Fruit fly (Drosophila melanogaster): ENCODE measurements around the gene Sgt1.

The Sgt1 gene

DNA sequence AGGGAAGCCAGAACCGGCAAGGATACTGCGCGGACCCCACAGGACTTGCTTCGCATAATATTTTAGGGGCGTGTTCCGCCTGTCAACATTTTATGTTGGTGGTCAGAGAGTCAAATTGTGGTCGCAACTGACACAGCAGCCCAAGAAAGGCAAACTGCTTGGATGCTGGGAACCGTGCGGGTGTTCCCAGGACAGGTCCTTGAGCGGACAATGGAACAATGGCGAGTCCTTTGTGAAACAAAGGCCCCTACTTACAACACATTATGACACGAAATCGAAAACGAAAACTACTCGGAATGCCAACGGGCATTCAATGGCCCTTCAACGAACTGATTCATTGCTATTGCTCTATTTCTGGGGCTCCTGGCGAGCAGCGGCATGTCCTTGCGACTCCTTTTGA is 20.8 kb downstream of the Sgt1 start:
- TF ChIP-seq fd96Ca (GFP tag; IDR thresholded peaks at IDR 0.05) (no peak), CG9948 (tag; optimal IDR thresholded peaks at IDR 0.05) (no peak), Pif1B (GFP tag; optimal IDR thresholded peaks at IDR 0.05) (no peak), D1 (tag; optimal IDR thresholded peaks at IDR 0.05) (no peak), EcR (GFP tag; optimal IDR thresholded peaks at IDR 0.05) (no peak), CG12605 (GFP tag; IDR thresholded peaks at IDR 0.05) (no peak), Pif1A (GFP tag; optimal IDR thresholded peaks at IDR 0.05) (no peak), CG15710 (tag; optimal IDR thresholded peaks at IDR 0.05) (no peak), CG13204 (GFP tag; optimal IDR thresholded peaks at IDR 0.05) (no peak), CG14655 (GFP tag; optimal IDR thresholded peaks at IDR 0.05) (no peak), CG10348 (GFP tag; IDR thresholded peaks at IDR 0.05) (no peak), Ets98B (GFP tag; IDR thresholded peaks at IDR 0.05) (no peak), CG4496 (GFP tag; IDR thresholded peaks at IDR 0.05) (no peak), CG32121 (GFP tag; IDR thresholded peaks at IDR 0.05) (no peak)

DNA sequence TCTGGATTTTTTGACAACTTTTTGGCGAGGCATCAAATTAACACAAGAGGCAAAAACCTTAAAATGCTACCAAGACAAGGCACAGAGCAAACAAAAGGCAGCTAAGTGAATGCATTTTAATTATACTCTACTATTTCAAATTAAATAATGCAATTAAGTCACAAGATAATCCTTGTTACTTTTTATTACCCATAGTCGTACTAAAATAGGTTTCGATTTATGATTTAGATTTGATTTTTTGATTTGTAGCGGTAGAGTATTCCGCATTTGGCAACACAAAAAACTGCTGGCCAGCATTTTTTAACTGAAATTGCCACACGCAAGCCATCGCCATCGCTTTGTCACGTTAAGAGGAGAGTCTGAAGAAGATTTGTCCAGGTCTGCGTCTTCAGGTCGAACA is 22.3 kb downstream of the Sgt1 start:
- TF ChIP-seq CG13204 (GFP tag; optimal IDR thresholded peaks at IDR 0.05) (no peak), EcR (GFP tag; optimal IDR thresholded peaks at IDR 0.05) (no peak), Snoo (tag; optimal IDR thresholded peaks at IDR 0.05) (peak; percentile 13), rn (GFP tag; IDR thresholded peaks at IDR 0.05) (no peak), CG34367 (tag; optimal IDR thresholded peaks at IDR 0.05) (no peak), D1 (tag; optimal IDR thresholded peaks at IDR 0.05) (no peak), CG8159 (tag; optimal IDR thresholded peaks at IDR 0.05) (no peak)

DNA sequence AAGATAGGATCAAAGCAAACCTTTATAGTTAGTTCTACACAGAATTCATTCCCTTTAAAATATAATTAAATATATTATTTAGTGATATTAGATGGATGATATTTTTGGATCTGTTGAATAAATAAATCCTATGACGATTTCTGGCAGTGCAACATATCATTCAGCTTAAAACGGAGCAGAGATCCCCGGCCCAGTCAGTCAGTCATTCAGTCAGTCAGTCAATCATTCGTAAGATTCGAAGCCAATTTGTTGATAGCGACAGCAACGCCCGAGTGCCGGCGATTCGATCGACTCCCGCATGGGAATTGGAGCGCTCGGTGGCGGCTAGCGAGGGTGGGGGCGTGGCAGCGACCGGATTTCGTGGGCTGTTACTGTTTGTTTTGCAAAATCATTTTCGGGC is 25.1 kb downstream of the Sgt1 start:
- no peak for TF ChIP-seq rn (GFP tag; IDR thresholded peaks at IDR 0.05)
- no peak for TF ChIP-seq fd96Ca (GFP tag; IDR thresholded peaks at IDR 0.05)
- TF ChIP-seq CG14655 (GFP tag; optimal IDR thresholded peaks at IDR 0.05): no peak
- TF ChIP-seq gl (tag; optimal IDR thresholded peaks at IDR 0.05): no peak
- no peak for TF ChIP-seq CG17806 (tag; optimal IDR thresholded peaks at IDR 0.05)
- no peak for TF ChIP-seq Snoo (tag; optimal IDR thresholded peaks at IDR 0.05)
- TF ChIP-seq CG32121 (GFP tag; IDR thresholded peaks at IDR 0.05): no peak
- TF ChIP-seq Pif1B (GFP tag; optimal IDR thresholded peaks at IDR 0.05): no peak
- TF ChIP-seq CG12605 (GFP tag; IDR thresholded peaks at IDR 0.05): no peak
- TF ChIP-seq CG15710 (tag; optimal IDR thresholded peaks at IDR 0.05): no peak
- TF ChIP-seq CG8159 (tag; optimal IDR thresholded peaks at IDR 0.05): no peak
- no peak for TF ChIP-seq Ets98B (GFP tag; IDR thresholded peaks at IDR 0.05)
- no peak for TF ChIP-seq Pif1A (GFP tag; optimal IDR thresholded peaks at IDR 0.05)
- no peak for TF ChIP-seq CG4496 (GFP tag; IDR thresholded peaks at IDR 0.05)
- no peak for TF ChIP-seq CG8301 (tag; optimal IDR thresholded peaks at IDR 0.05)
- TF ChIP-seq CG10348 (GFP tag; IDR thresholded peaks at IDR 0.05): no peak
- TF ChIP-seq CG9948 (tag; optimal IDR thresholded peaks at IDR 0.05): no peak

DNA sequence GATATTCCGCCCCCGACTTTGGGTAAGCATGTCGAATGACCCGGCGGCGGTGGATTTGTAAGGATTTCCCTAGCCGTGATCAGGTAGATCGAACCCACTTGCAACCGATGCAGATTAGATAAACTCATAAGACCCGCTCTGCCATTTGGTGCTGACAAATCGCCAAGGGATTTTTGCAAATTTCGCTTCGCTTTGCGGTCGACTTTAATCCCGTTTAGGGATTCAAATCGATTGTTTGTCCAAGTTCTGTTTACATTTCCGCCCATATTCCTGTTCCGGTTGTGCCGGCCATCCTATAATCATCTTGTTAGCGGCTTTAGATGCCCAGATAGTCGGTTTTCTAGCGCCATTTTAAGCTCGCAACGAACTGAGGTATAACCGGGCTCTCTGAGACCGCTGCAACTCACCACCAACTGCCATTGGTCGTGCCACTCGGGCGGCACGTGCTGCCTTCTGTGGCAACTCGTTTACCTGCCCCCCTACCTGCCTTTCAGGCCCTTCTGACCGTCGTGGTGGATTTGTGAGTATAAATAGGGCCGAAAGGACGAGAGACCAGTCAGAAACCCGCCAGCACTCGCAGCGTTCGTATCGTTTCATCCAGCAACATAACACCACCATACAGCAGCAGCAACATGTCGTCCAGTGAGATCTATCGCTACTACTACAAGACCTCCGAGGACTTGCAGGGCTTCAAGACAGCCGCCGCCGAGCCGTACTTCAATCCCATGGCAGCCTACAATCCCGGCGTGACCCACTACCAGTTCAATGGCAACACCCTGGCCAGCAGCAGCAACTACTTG is 27.4 kb downstream of the Sgt1 start, which contains the start of gene ato:
Gene ato (plus strand): TSS at position 559 of the 800 bp plus-strand sequence.
- peak; percentile 18 for TF ChIP-seq CG13204 (GFP tag; optimal IDR thresholded peaks at IDR 0.05)
- TF ChIP-seq CG8301 (tag; optimal IDR thresholded peaks at IDR 0.05): no peak

DNA sequence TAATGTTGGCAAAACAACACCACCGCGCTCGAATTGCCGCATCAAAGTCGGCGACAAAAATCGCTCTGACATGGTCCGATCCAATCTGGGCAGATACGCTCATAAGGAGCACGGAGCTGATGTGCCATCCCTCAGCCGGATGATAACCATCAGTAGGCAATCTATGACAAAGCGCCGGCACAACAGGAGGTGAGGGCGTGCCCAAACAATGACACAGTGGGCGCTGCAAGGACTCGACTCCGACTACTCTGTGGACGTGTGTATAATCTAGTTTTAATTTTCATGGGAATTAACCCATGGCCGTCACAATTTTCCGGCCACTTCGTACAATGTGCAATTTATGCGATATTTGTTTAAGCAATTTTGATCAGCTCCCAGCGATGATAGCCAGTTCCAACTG is 30.0 kb downstream of the Sgt1 start:
- TF ChIP-seq CG14655 (GFP tag; optimal IDR thresholded peaks at IDR 0.05) (no peak), CG8159 (tag; optimal IDR thresholded peaks at IDR 0.05) (no peak), CG10348 (GFP tag; IDR thresholded peaks at IDR 0.05) (no peak), gl (tag; optimal IDR thresholded peaks at IDR 0.05) (no peak), CG34367 (tag; optimal IDR thresholded peaks at IDR 0.05) (no peak), Snoo (tag; optimal IDR thresholded peaks at IDR 0.05) (no peak), CG9948 (tag; optimal IDR thresholded peaks at IDR 0.05) (no peak), D1 (tag; optimal IDR thresholded peaks at IDR 0.05) (no peak), Pif1B (GFP tag; optimal IDR thresholded peaks at IDR 0.05) (no peak), Ets98B (GFP tag; IDR thresholded peaks at IDR 0.05) (no peak), CG8301 (tag; optimal IDR thresholded peaks at IDR 0.05) (no peak), rn (GFP tag; IDR thresholded peaks at IDR 0.05) (no peak), CG4496 (GFP tag; IDR thresholded peaks at IDR 0.05) (no peak), CG12605 (GFP tag; IDR thresholded peaks at IDR 0.05) (no peak)

DNA sequence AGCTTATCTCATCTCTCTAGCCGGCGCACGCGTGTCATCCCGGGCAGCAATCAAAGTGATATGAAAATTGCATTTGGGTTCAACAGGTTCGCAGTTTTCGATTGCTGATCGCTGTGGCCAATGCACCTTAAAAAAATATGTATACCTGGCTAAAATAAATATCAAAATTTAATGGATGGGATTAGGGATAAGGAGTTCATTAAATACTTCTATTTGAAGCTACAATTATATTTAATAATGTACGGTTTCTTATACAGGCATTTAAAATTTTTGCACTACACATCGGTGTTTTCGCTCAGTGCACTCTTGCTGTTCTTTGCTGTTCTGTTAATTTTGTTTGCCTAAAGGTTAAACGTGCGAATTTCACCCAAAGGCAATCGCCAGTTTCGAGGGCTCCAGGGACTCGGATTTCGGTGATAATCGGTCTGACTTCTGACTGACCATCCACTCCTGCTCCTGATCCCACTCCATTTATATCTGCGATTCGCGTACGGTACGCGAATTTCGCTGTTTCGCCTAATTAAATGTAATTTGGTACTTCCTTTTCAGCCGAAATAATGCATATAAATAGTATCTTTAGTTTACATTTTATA is 32.4 kb downstream of the Sgt1 start:
- TF ChIP-seq Ets98B (GFP tag; IDR thresholded peaks at IDR 0.05) (no peak), Snoo (tag; optimal IDR thresholded peaks at IDR 0.05) (peak; percentile 56)

DNA sequence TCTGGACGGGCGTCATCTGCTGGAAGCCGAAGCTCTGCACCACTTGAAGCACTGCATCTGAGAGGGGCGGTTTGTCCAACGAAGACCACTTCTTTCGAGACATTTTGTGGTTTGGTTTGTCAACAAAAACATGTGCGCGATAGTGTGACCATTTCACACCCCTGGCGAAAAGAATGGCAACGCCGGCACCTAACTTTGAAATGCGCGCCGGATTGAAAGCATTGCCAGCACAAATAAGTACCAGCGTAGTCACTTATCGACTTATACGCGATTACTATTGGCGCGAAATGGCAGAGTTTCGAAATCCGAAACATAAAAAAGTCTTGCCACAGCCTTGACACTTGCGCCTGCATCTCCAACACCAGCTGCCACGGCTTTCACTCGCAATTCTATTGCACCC is 35.3 kb downstream of the Sgt1 start, which contains the start of gene CG9630:
Gene CG9630 (minus strand): TSS at position 157 of the 400 bp plus-strand sequence.
- no peak for TF ChIP-seq CG9948 (tag; optimal IDR thresholded peaks at IDR 0.05)
- TF ChIP-seq CG34367 (tag; optimal IDR thresholded peaks at IDR 0.05): no peak

All from whole organism, pupa.